Fruit fly (Drosophila melanogaster): ENCODE results near the gene CG8119.

DNA sequence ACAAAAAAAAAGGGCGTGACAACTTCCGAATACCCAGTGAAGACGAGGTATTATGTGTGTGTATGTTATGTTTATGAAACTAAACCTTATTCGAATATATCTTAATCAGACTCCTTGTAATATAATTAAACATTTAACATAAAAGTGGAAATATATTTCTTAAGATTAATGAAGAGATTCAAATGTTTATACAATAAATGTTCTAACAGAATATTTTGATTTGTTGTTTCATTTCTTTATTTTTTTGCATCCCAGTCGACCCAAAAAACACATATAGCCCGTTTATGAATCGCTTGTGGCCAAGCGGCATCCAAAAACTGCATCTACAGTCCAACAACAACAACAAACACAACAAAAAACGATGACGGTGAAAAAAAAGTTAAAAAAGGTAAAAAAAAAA, 20.3 kb upstream of the CG8119 start:
- peak; percentile 34 for TF ChIP-seq D1 (tag; optimal IDR thresholded peaks at IDR 0.05)
- TF ChIP-seq CG12605 (GFP tag; IDR thresholded peaks at IDR 0.05), result no peak
- TF ChIP-seq Pif1B (GFP tag; optimal IDR thresholded peaks at IDR 0.05), result peak; percentile 66
- no peak for TF ChIP-seq rn (GFP tag; IDR thresholded peaks at IDR 0.05)

All from whole organism, pupa.